Fruit fly (Drosophila melanogaster): ENCODE measurements around the gene CG9541.

CG9541 gene

DNA sequence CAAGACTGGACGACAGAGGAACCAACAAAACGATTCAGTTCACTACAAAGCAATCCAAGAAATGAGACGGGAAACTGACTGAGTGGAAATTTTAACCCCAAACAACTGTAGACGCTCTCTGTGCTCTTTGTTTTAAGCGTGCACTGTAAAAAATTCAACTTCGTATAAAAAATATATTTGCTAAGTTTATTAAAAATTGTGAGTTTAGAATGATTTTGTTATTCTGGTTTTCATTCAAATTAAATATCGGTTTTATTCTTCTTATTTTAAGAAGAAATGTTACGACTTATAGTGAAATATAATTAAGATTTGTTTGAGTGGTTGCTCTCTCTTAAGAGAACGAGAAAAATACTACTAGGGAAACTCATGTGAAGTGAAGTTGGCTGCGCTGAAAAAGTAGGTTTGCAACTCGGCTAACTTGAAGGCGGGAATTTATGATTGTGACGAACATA, 17.2 kb downstream of the CG9541 start (continued):
- TF ChIP-seq ac (GFP tag; optimal IDR thresholded peaks at IDR 0.05) (peak; percentile 89), Myb (GFP tag; optimal IDR thresholded peaks at IDR 0.05) (peak; percentile 66), CG1603 (tag; optimal IDR thresholded peaks at IDR 0.05) (peak; percentile 87), sd (tag; optimal IDR thresholded peaks at IDR 0.05) (peak; percentile 76), crp (GFP tag; optimal IDR thresholded peaks at IDR 0.05) (peak in 1 of 2 experiments; percentile 65), Drgx (GFP tag; IDR thresholded peaks at IDR 0.05) (peak; percentile 97), CG13624 (GFP tag; optimal IDR thresholded peaks at IDR 0.05) (peak; percentile 88), lola (GFP tag; optimal IDR thresholded peaks at IDR 0.05) (peak in 1 of 3 experiments; percentile 99), Elba2 (GFP tag; optimal IDR thresholded peaks at IDR 0.05) (peak; percentile 58), HLH4C (GFP tag; IDR thresholded peaks at IDR 0.05; ENCODE audit: partially characterized antibody) (no peak), ci (GFP tag; IDR thresholded peaks at IDR 0.05) (peak; percentile 98), Side (GFP tag; optimal IDR thresholded peaks at IDR 0.05) (peak; percentile 96), ranshi (GFP tag; IDR thresholded peaks at IDR 0.05) (peak; percentile 99), phol (tag; optimal IDR thresholded peaks at IDR 0.05) (peak; percentile 93), ato (GFP tag; IDR thresholded peaks at IDR 0.05; ENCODE audit: partially characterized antibody) (no peak), Hand (GFP tag; optimal IDR thresholded peaks at IDR 0.05) (peak; percentile 62), CG32767 (GFP tag; IDR thresholded peaks at IDR 0.05) (peak; percentile 98), ham (GFP tag; IDR thresholded peaks at IDR 0.05) (peak; percentile 89), CG15269 (tag; optimal IDR thresholded peaks at IDR 0.05) (peak; percentile 90), ase (GFP tag; IDR thresholded peaks at IDR 0.05) (peak; percentile 96), Ssrp (tag; optimal IDR thresholded peaks at IDR 0.05) (peak; percentile 97), HLHmδ (GFP tag; optimal IDR thresholded peaks at IDR 0.05) (peak; percentile 77), CG6683 (GFP tag; optimal IDR thresholded peaks at IDR 0.05) (peak; percentile 80), Adf1 (GFP tag; IDR thresholded peaks at IDR 0.05) (peak; percentile 79), Hsf (GFP tag; optimal IDR thresholded peaks at IDR 0.05) (peak; percentile 95), Dfd (GFP tag; optimal IDR thresholded peaks at IDR 0.05) (no peak), HmgD (GFP tag; optimal IDR thresholded peaks at IDR 0.05) (peak; percentile 83), pros (GFP tag; optimal IDR thresholded peaks at IDR 0.05) (peak; percentile 90), Antp (GFP tag; optimal IDR thresholded peaks at IDR 0.05) (peak; percentile 94), CG18262 (tag; optimal IDR thresholded peaks at IDR 0.05) (peak; percentile 97), lov (optimal IDR thresholded peaks at IDR 0.05) (no peak), lov (GFP tag; IDR thresholded peaks at IDR 0.05) (peak; percentile 97; the same call in 2 of the 3 replicates), chm (GFP tag; IDR thresholded peaks at IDR 0.05) (peak; percentile 98), CG14667 (GFP tag; IDR thresholded peaks at IDR 0.05) (peak; percentile 96), CG18599 (GFP tag; optimal IDR thresholded peaks at IDR 0.05) (peak; percentile 95), emc (GFP tag; optimal IDR thresholded peaks at IDR 0.05) (peak; percentile 74), NC2β (GFP tag; optimal IDR thresholded peaks at IDR 0.05) (peak; percentile 90), schlank (tag; optimal IDR thresholded peaks at IDR 0.05) (peak; percentile 75), CG6689 (GFP tag; IDR thresholded peaks at IDR 0.05) (peak; percentile 98), gro (GFP tag; optimal IDR thresholded peaks at IDR 0.05) (peak; percentile 68), CG3995 (GFP tag; optimal IDR thresholded peaks at IDR 0.05) (peak; percentile 41), CG17802 (tag; optimal IDR thresholded peaks at IDR 0.05) (peak; percentile 72), prd (optimal IDR thresholded peaks at IDR 0.05) (no peak), prd (GFP tag; IDR thresholded peaks at IDR 0.05) (peak; percentile 99), CG9797 (GFP tag; optimal IDR thresholded peaks at IDR 0.05) (no peak), Mes4 (GFP tag; optimal IDR thresholded peaks at IDR 0.05) (peak; percentile 90), inv (GFP tag; IDR thresholded peaks at IDR 0.05; ENCODE audit: partially characterized antibody) (no peak), CG7786 (GFP tag; optimal IDR thresholded peaks at IDR 0.05) (peak; percentile 89), Atf6 (GFP tag; IDR thresholded peaks at IDR 0.05) (peak; percentile 98), CG18619 (GFP tag; optimal IDR thresholded peaks at IDR 0.05) (peak; percentile 92), zen2 (GFP tag; IDR thresholded peaks at IDR 0.05; ENCODE audit: partially characterized antibody) (no peak)

Data from whole organism, embryonic.